Fruit fly (Drosophila melanogaster): ENCODE data around the gene CG3632.

The CG3632 gene

dm6 chrX:16319558-16319924 lies 23.1 kb downstream of the CG3632 start:
- no peak for TF ChIP-seq psq (optimal IDR thresholded peaks at IDR 0.05)
- TF ChIP-seq CG8478 (optimal IDR thresholded peaks at IDR 0.05) = no peak
- no peak for TF ChIP-seq pan (optimal IDR thresholded peaks at IDR 0.05)
- TF ChIP-seq EcR (GFP tag; optimal IDR thresholded peaks at IDR 0.05) = no peak
- no peak for TF ChIP-seq usp (GFP tag; optimal IDR thresholded peaks at IDR 0.05)
- no peak for TF ChIP-seq Dll (optimal IDR thresholded peaks at IDR 0.05)

DNA sequence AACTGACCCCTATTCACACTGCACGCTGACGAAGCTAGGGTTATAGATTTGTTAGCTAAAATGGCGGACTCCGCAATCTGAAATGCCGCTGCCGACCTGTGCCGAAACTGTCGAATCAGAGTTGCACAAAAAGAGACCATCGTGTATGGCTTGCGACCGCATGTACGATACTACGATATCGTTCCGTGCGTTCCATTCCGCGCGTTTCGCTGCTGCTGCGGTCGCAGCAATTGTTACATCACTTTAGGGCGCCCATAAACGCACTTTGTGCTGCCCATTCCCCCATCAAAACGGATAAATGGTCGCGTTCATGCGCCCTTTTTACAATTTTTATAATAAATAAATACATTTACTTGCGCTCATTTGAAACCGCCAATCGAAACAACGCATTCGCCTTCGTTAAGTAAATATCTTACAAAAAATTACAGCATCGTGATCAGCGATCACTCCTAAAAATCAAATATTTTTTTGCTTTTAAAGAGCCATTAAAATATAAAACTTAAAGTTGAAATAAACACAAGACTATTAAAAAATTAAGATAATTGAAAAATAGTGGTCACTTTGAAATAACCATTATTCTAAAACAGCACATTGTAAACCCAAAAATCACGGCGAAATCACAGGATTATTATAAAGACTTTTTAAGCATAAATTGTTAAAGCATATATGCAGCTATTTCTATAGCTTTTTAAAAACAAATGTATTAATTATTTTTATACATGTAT lies 23.9 kb downstream of the CG3632 start, which contains the start of gene Cyp1:
Gene Cyp1 (minus strand): TSS at position 174 of the 725 bp plus-strand sequence.
- TF ChIP-seq EcR (GFP tag; optimal IDR thresholded peaks at IDR 0.05) (no peak), CG8478 (optimal IDR thresholded peaks at IDR 0.05) (no peak), Dll (optimal IDR thresholded peaks at IDR 0.05) (no peak), pan (optimal IDR thresholded peaks at IDR 0.05) (no peak), psq (optimal IDR thresholded peaks at IDR 0.05) (no peak), usp (GFP tag; optimal IDR thresholded peaks at IDR 0.05) (no peak)

- no peak for TF ChIP-seq psq (optimal IDR thresholded peaks at IDR 0.05)
- no peak for TF ChIP-seq CG8478 (optimal IDR thresholded peaks at IDR 0.05)
- no peak for TF ChIP-seq EcR (GFP tag; optimal IDR thresholded peaks at IDR 0.05)
- no peak for TF ChIP-seq usp (GFP tag; optimal IDR thresholded peaks at IDR 0.05)
- TF ChIP-seq Dll (optimal IDR thresholded peaks at IDR 0.05) = no peak
- no peak for TF ChIP-seq pan (optimal IDR thresholded peaks at IDR 0.05)
Observed at dm6 chrX:16321037-16321436, 24.6 kb downstream of the CG3632 start.

DNA sequence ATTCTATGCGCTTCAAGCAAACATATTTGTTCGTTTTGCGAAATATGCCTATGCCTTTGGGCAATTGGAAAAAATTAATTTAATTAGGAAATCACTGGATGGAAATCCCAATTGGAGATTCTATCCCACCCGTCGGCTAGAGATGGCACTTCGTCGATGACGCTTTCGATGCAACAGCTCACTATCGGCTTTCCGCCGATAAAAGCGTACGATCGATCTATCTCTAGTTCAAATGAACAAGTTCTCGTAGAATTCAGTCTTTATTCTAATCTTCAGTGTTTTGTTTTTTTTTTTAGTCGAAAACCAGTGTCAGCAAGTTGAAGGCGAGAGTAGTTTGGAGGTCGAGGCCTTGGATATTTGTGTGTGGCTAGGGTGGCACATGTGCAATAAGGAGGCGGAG lies 26.6 kb downstream of the CG3632 start, which contains the start of the genes CG9917 and CG32579:
Gene CG9917 (minus strand): TSS at position 169 of the 400 bp plus-strand sequence.
Gene CG32579 (plus strand): TSS at position 224 of the 400 bp plus-strand sequence.
- TF ChIP-seq pan (optimal IDR thresholded peaks at IDR 0.05) (no peak), EcR (GFP tag; optimal IDR thresholded peaks at IDR 0.05) (no peak), Dll (optimal IDR thresholded peaks at IDR 0.05) (no peak), CG8478 (optimal IDR thresholded peaks at IDR 0.05) (no peak), usp (GFP tag; optimal IDR thresholded peaks at IDR 0.05) (no peak), psq (optimal IDR thresholded peaks at IDR 0.05) (no peak)

- TF ChIP-seq pan (optimal IDR thresholded peaks at IDR 0.05) (no peak), Dll (optimal IDR thresholded peaks at IDR 0.05) (no peak), psq (optimal IDR thresholded peaks at IDR 0.05) (no peak), EcR (GFP tag; optimal IDR thresholded peaks at IDR 0.05) (no peak), usp (GFP tag; optimal IDR thresholded peaks at IDR 0.05) (no peak), CG8478 (optimal IDR thresholded peaks at IDR 0.05) (no peak)
Observed at dm6 chrX:16323536-16323935, 27.1 kb downstream of the CG3632 start.

dm6 chrX:16325472-16325871 lies 29.0 kb downstream of the CG3632 start, which contains the start of gene CalpC:
Gene CalpC, plus strand, starts transcription at chrX:16325763.
- no peak for TF ChIP-seq Dll (optimal IDR thresholded peaks at IDR 0.05)
- TF ChIP-seq pan (optimal IDR thresholded peaks at IDR 0.05) = no peak
- no peak for TF ChIP-seq psq (optimal IDR thresholded peaks at IDR 0.05)
- no peak for TF ChIP-seq CG8478 (optimal IDR thresholded peaks at IDR 0.05)
- no peak for TF ChIP-seq EcR (GFP tag; optimal IDR thresholded peaks at IDR 0.05)
- TF ChIP-seq usp (GFP tag; optimal IDR thresholded peaks at IDR 0.05) = no peak

- TF ChIP-seq psq (optimal IDR thresholded peaks at IDR 0.05) (no peak), CG8478 (optimal IDR thresholded peaks at IDR 0.05) (no peak), Dll (optimal IDR thresholded peaks at IDR 0.05) (no peak), EcR (GFP tag; optimal IDR thresholded peaks at IDR 0.05) (no peak), pan (optimal IDR thresholded peaks at IDR 0.05) (no peak), usp (GFP tag; optimal IDR thresholded peaks at IDR 0.05) (no peak)
Observed at dm6 chrX:16330659-16331058, 34.2 kb downstream of the CG3632 start, which contains the start of gene CG9919. Gene CG9919, minus strand, starts transcription at chrX:16330759.

DNA sequence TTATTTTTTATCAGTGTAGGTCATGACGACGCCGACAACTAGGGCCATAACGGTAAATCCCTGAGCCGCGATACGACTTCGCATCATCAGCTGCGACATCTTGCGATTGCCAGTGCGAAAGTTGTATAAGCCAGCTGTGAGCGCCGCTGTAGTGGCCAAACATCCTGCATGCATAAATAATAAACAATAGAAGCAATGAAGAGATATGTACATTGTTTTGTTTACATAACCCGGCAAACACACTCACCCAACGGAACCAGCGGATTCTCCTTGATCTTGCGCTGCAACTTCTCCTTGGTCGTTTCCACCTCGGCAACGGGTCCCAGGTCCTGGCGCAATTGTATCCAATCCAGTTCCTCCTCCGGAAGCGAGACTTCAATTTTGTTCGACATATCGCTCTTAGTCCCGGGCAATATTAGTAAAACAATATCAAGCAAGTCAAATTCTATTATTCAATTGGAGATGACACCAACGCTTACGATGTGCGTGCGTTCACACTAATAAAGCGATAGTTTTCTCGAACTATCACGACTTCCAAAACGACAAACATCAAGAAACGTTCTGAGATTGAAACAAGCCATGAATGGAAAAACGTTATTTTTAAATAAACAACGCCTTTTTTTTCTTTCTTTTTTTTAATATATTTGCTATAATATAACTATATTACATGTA lies 35.2 kb downstream of the CG3632 start:
- no peak for TF ChIP-seq Dll (optimal IDR thresholded peaks at IDR 0.05)
- no peak for TF ChIP-seq pan (optimal IDR thresholded peaks at IDR 0.05)
- TF ChIP-seq usp (GFP tag; optimal IDR thresholded peaks at IDR 0.05) = no peak
- no peak for TF ChIP-seq EcR (GFP tag; optimal IDR thresholded peaks at IDR 0.05)
- no peak for TF ChIP-seq psq (optimal IDR thresholded peaks at IDR 0.05)
- TF ChIP-seq CG8478 (optimal IDR thresholded peaks at IDR 0.05) = no peak

- no peak for TF ChIP-seq usp (GFP tag; optimal IDR thresholded peaks at IDR 0.05)
- no peak for TF ChIP-seq pan (optimal IDR thresholded peaks at IDR 0.05)
- TF ChIP-seq psq (optimal IDR thresholded peaks at IDR 0.05) = no peak
Observed at dm6 chrX:16332615-16333288, 36.3 kb downstream of the CG3632 start.

- TF ChIP-seq pan (optimal IDR thresholded peaks at IDR 0.05) (no peak), Dll (optimal IDR thresholded peaks at IDR 0.05) (no peak), psq (optimal IDR thresholded peaks at IDR 0.05) (no peak), CG8478 (optimal IDR thresholded peaks at IDR 0.05) (no peak), usp (GFP tag; optimal IDR thresholded peaks at IDR 0.05) (no peak), EcR (GFP tag; optimal IDR thresholded peaks at IDR 0.05) (no peak)
Observed at dm6 chrX:16333434-16334141, 37.1 kb downstream of the CG3632 start, which contains the start of the genes CG9921 and Dsp1. Gene CG9921, minus strand, starts transcription at chrX:16333600. Gene Dsp1, plus strand, starts transcription at chrX:16333612.

DNA sequence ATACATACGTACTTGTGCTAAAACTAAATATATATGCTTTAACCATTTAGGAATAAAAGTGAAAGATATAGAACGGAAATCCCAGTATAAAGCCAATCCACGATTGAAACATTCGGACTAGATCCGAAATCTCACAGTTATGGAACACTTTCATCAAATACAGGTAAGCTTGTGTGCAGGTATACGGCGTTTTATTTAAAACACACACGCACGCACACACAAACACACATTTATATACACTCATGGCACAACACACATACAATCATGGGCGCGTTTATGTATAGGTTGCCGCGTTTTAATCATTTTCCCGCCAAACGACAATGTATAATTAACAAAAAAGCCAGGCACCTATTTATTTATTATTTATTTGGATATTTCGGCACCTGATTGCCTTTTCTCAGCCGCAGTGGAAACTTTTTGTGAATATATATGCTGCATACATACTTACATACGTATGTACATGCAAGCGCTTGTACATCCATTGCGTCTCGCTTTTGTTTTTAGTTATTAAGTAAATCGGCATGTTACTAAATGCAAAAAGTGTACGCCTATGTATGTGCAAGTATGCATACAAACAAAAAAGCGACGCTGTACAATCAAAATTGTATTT lies 37.9 kb downstream of the CG3632 start:
- TF ChIP-seq psq (optimal IDR thresholded peaks at IDR 0.05) (no peak), CG8478 (optimal IDR thresholded peaks at IDR 0.05) (no peak), EcR (GFP tag; optimal IDR thresholded peaks at IDR 0.05) (no peak), pan (optimal IDR thresholded peaks at IDR 0.05) (no peak), usp (GFP tag; optimal IDR thresholded peaks at IDR 0.05) (no peak), Dll (optimal IDR thresholded peaks at IDR 0.05) (no peak)

Measured in whole organism.